Fruit fly (Drosophila melanogaster) whole organism, pupa: ENCODE measurements around the gene Qtzl.

Experiments
- CG10348 ChIP-seq: fragments of 200-800 bp; sonication (Bioruptor generic); IDR thresholded peaks from 2 replicates; pipeline ENCODE4 v1.3.6; 2022; ENCODE audit warnings: missing biosample characterization, missing genetic modification characterization
- CG12605 ChIP-seq: fragments of 200-800 bp; sonication (Bioruptor generic); IDR thresholded peaks from 2 replicates; pipeline ENCODE4 v1.3.6; 2022; ENCODE audit warnings: missing biosample characterization, missing genetic modification characterization
- CG13204 ChIP-seq: fragments of 200-800 bp; sonication (Bioruptor generic); optimal IDR thresholded peaks from 2 replicates; lab custom pipeline; 2018; ENCODE audit warnings: missing biosample characterization, mild to moderate bottlenecking, missing genetic modification characterization, moderate library complexity
- CG14655 ChIP-seq: fragments of 200-800 bp; sonication (Bioruptor generic); optimal IDR thresholded peaks from 3 replicates; lab custom pipeline; 2017; ENCODE audit warnings: mild to moderate bottlenecking, missing biosample characterization, missing genetic modification reagents, missing genetic modification characterization
- CG15710 ChIP-seq: fragments of 200-800 bp; sonication (Bioruptor generic); optimal IDR thresholded peaks from 2 replicates; lab custom pipeline; 2018; ENCODE audit warnings: missing biosample characterization, mild to moderate bottlenecking, missing genetic modification characterization, moderate library complexity
- CG17806 ChIP-seq: fragments of 200-800 bp; sonication (Bioruptor generic); optimal IDR thresholded peaks from 2 replicates; lab custom pipeline; 2018; ENCODE audit warnings: missing biosample characterization, mild to moderate bottlenecking, missing genetic modification characterization, moderate library complexity
- CG32121 ChIP-seq: fragments of 200-800 bp; sonication (Bioruptor generic); IDR thresholded peaks from 2 replicates; pipeline ENCODE4 v1.3.6; 2022; ENCODE audit warnings: missing biosample characterization, missing genetic modification characterization
- CG34367 ChIP-seq: fragments of 200-800 bp; sonication (Bioruptor generic); optimal IDR thresholded peaks from 2 replicates; lab custom pipeline; 2018; ENCODE audit warnings: missing biosample characterization, mild to moderate bottlenecking, missing genetic modification characterization
- CG4496 ChIP-seq: fragments of 200-800 bp; sonication (Bioruptor generic); IDR thresholded peaks from 3 replicates; pipeline ENCODE4 v1.3.6; 2022; ENCODE audit warnings: missing biosample characterization, missing genetic modification characterization
- CG8159 ChIP-seq: fragments of 200-800 bp; sonication (Bioruptor generic); optimal IDR thresholded peaks from 3 replicates; lab custom pipeline; 2018; ENCODE audit warnings: missing biosample characterization, mild to moderate bottlenecking, missing genetic modification characterization, moderate library complexity
- CG8301 ChIP-seq: fragments of 200-800 bp; sonication (Bioruptor generic); optimal IDR thresholded peaks from 2 replicates; lab custom pipeline; 2018; ENCODE audit warnings: missing biosample characterization, mild to moderate bottlenecking, missing genetic modification characterization
- CG9948 ChIP-seq: fragments of 200-800 bp; sonication (Bioruptor generic); optimal IDR thresholded peaks from 2 replicates; lab custom pipeline; 2018; ENCODE audit warnings: missing biosample characterization, mild to moderate bottlenecking, missing genetic modification characterization, moderate library complexity
- D1 ChIP-seq: fragments of 200-800 bp; sonication (Bioruptor generic); optimal IDR thresholded peaks from 2 replicates; lab custom pipeline; 2018; ENCODE audit warnings: missing biosample characterization, mild to moderate bottlenecking, missing genetic modification characterization, moderate library complexity
- EcR ChIP-seq: fragments of 200-800 bp; sonication (Bioruptor generic); optimal IDR thresholded peaks from 3 replicates; lab custom pipeline; 2019; ENCODE audit warnings: missing biosample characterization, missing genetic modification characterization, mild to moderate bottlenecking, moderate library complexity, missing genetic modification reagents
- Ets98B ChIP-seq: fragments of 200-800 bp; sonication (Bioruptor generic); IDR thresholded peaks from 2 replicates; pipeline ENCODE4 v1.3.6; 2022; ENCODE audit warnings: missing biosample characterization, missing genetic modification characterization
- Pif1A ChIP-seq: fragments of 200-800 bp; sonication (Bioruptor generic); optimal IDR thresholded peaks from 3 replicates; lab custom pipeline; 2016; ENCODE audit warnings: missing biosample characterization, missing genetic modification characterization
- Pif1B ChIP-seq: fragments of 200-800 bp; sonication (Bioruptor generic); optimal IDR thresholded peaks from 3 replicates; lab custom pipeline; 2016; ENCODE audit warnings: missing biosample characterization, missing genetic modification characterization
- Snoo ChIP-seq: fragments of 200-800 bp; sonication (Bioruptor generic); optimal IDR thresholded peaks from 3 replicates; lab custom pipeline; 2017; ENCODE audit warnings: missing biosample characterization, mild to moderate bottlenecking, missing genetic modification characterization, inconsistent platforms
- fd96Ca ChIP-seq: fragments of 200-800 bp; sonication (Bioruptor generic); IDR thresholded peaks from 3 replicates; pipeline ENCODE4 v1.3.6; 2022; ENCODE audit warnings: missing biosample characterization, missing genetic modification characterization
- gl ChIP-seq: fragments of 200-800 bp; sonication (Bioruptor generic); optimal IDR thresholded peaks from 2 replicates; lab custom pipeline; 2018; ENCODE audit warnings: missing biosample characterization, mild to moderate bottlenecking, missing genetic modification characterization
- rn ChIP-seq: fragments of 200-800 bp; sonication (Bioruptor generic); IDR thresholded peaks from 2 replicates; pipeline ENCODE4 v1.3.6; 2022; ENCODE audit warnings: missing biosample characterization, missing genetic modification characterization

Gene Qtzl

dm6 chr2L:11963422-11964322 is 31.9 kb upstream of the Qtzl start:
- TF ChIP-seq EcR = no peak
- peak; percentile 21 for TF ChIP-seq Pif1A (GFP tag; lab: Kevin White, UChicago)

dm6 chr2L:11965610-11966594 is 29.6 kb upstream of the Qtzl start:
- 0 out of 3 replicates have a peak, but pooled peaks have one; percentile 28 for TF ChIP-seq fd96Ca (GFP tag; lab: Robert Waterston, UW)
- no peak for TF ChIP-seq Pif1B
- no peak for TF ChIP-seq D1
- no peak for TF ChIP-seq rn (GFP tag; lab: Robert Waterston, UW)
- TF ChIP-seq CG9948 = peak; percentile 43
- peak; percentile 43 for TF ChIP-seq gl (tag; lab: Kevin White, UChicago)
- TF ChIP-seq CG17806 (tag; lab: Kevin White, UChicago) = peak; percentile 18
- TF ChIP-seq Pif1A (GFP tag; lab: Kevin White, UChicago) = no peak
- TF ChIP-seq CG4496 = no peak
- peak; percentile 22 for TF ChIP-seq CG8301
- TF ChIP-seq CG34367 (tag; lab: Kevin White, UChicago) = peak; percentile 8
- TF ChIP-seq CG13204 (GFP tag; lab: Kevin White, UChicago) = no peak
- peak; percentile 67 for TF ChIP-seq CG8159
- TF ChIP-seq CG14655 (GFP tag; lab: Kevin White, UChicago) = peak; percentile 53
- no peak for TF ChIP-seq Ets98B (GFP tag; lab: Robert Waterston, UW)
- TF ChIP-seq CG10348 (GFP tag; lab: Robert Waterston, UW) = no peak
- TF ChIP-seq CG15710 = peak; percentile 59
- peak; percentile 49 for TF ChIP-seq EcR
- no peak for TF ChIP-seq CG12605 (GFP tag; lab: Robert Waterston, UW)
- peak; percentile 25 for TF ChIP-seq Snoo (tag; lab: Kevin White, UChicago)
- TF ChIP-seq CG32121 (GFP tag; lab: Robert Waterston, UW) = no peak
- TF ChIP-seq, all 21 proteins: peak for 11

dm6 chr2L:11968581-11969272 is 26.8 kb upstream of the Qtzl start:
- TF ChIP-seq CG9948 (peak; percentile 58), CG4496 (no peak), CG12605 (GFP tag; lab: Robert Waterston, UW) (no peak), CG32121 (GFP tag; lab: Robert Waterston, UW) (0 out of 2 replicates have a peak, but pooled peaks have one; percentile 10), CG8301 (peak; percentile 64), fd96Ca (GFP tag; lab: Robert Waterston, UW) (0 out of 3 replicates have a peak, but pooled peaks have one; percentile 33), Pif1A (GFP tag; lab: Kevin White, UChicago) (peak; percentile 34), rn (GFP tag; lab: Robert Waterston, UW) (no peak), Ets98B (GFP tag; lab: Robert Waterston, UW) (no peak), CG13204 (GFP tag; lab: Kevin White, UChicago) (peak; percentile 25), Snoo (tag; lab: Kevin White, UChicago) (peak; percentile 14), CG34367 (tag; lab: Kevin White, UChicago) (peak; percentile 34), CG15710 (peak; percentile 46), CG8159 (peak; percentile 67), Pif1B (peak; percentile 39), CG10348 (GFP tag; lab: Robert Waterston, UW) (no peak), CG17806 (tag; lab: Kevin White, UChicago) (peak; percentile 47), EcR (peak; percentile 11), CG14655 (GFP tag; lab: Kevin White, UChicago) (peak; percentile 81)

dm6 chr2L:11969424-11969823 is 26.1 kb upstream of the Qtzl start:
- TF ChIP-seq D1 (no peak), CG8301 (no peak), CG9948 (no peak), CG13204 (GFP tag; lab: Kevin White, UChicago) (no peak), Pif1B (no peak), CG34367 (tag; lab: Kevin White, UChicago) (no peak), gl (tag; lab: Kevin White, UChicago) (no peak), CG15710 (no peak), Pif1A (GFP tag; lab: Kevin White, UChicago) (no peak), CG14655 (GFP tag; lab: Kevin White, UChicago) (no peak), CG32121 (GFP tag; lab: Robert Waterston, UW) (no peak), CG17806 (tag; lab: Kevin White, UChicago) (no peak), Snoo (tag; lab: Kevin White, UChicago) (no peak), CG10348 (GFP tag; lab: Robert Waterston, UW) (no peak), CG8159 (no peak), fd96Ca (GFP tag; lab: Robert Waterston, UW) (no peak), rn (GFP tag; lab: Robert Waterston, UW) (no peak)
